Fruit fly (Drosophila melanogaster): ENCODE measurements around the gene CG7384.

The CG7384 gene

DNA sequence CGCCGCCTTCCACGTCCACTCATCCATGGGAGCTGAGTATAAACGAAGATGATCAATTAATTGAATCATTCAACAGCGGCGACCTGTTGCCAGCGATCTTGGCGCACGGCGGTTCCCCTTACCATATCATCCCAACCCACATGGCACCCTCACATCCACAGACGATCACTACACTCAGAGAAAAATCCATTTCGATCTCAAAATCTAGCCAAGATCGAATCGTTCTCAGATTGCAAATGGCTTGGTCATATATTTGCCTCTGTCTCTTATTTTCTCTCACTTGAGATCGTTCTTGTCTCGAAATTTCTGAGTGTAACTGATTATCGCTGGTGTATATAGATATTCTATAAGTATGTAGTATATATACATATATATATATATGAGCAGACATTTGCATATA, 41.9 kb downstream of the CG7384 start (continued):
- TF ChIP-seq kah (GFP tag; optimal IDR thresholded peaks at IDR 0.05) (peak; percentile 90), CG5180 (GFP tag; optimal IDR thresholded peaks at IDR 0.05) (peak; percentile 28), CG3281 (GFP tag; optimal IDR thresholded peaks at IDR 0.05) (peak; percentile 43), oc (tag; optimal IDR thresholded peaks at IDR 0.05) (peak; percentile 50), tgo (GFP tag; IDR thresholded peaks at IDR 0.05) (peak; percentile 72; the same call in 2 of the 3 replicates), CG14050 (GFP tag; IDR thresholded peaks at IDR 0.05) (peak; percentile 45; the same call in 1 of the 3 replicates), bigmax (GFP tag; optimal IDR thresholded peaks at IDR 0.05) (no peak), Hr51 (GFP tag; optimal IDR thresholded peaks at IDR 0.05) (peak; percentile 3 to 56), PHDP (tag; optimal IDR thresholded peaks at IDR 0.05) (peak; percentile 59), HLH4C (GFP tag; IDR thresholded peaks at IDR 0.05; ENCODE audit: partially characterized antibody) (no peak), zfh1 (GFP tag; IDR thresholded peaks at IDR 0.05) (peak; percentile 76), Kr (GFP tag; optimal IDR thresholded peaks at IDR 0.05) (no peak), Spps (tag; optimal IDR thresholded peaks at IDR 0.05) (no peak), salm (tag; optimal IDR thresholded peaks at IDR 0.05) (peak; percentile 11), Nf-YC (tag; optimal IDR thresholded peaks at IDR 0.05) (peak; percentile 35), bsh (GFP tag; optimal IDR thresholded peaks at IDR 0.05) (peak in 1 of 2 experiments; percentile 68), CG12071 (GFP tag; optimal IDR thresholded peaks at IDR 0.05) (peak; percentile 50), croc (GFP tag; conservative IDR thresholded peaks at IDR 0.05) (0 out of 3 replicates have a peak, but pooled peaks have one; percentile 14), amos (GFP tag; IDR thresholded peaks at IDR 0.05; ENCODE audit: partially characterized antibody) (no peak), CG11504 (tag; optimal IDR thresholded peaks at IDR 0.05) (peak; percentile 75), CG17186 (GFP tag; optimal IDR thresholded peaks at IDR 0.05) (no peak), CG33557 (GFP tag; optimal IDR thresholded peaks at IDR 0.05) (no peak), Gug (GFP tag; IDR thresholded peaks at IDR 0.05) (peak; percentile 41; the same call in 2 of the 4 replicates), nmo (GFP tag; optimal IDR thresholded peaks at IDR 0.05) (peak; percentile 52), CG17385 (GFP tag; optimal IDR thresholded peaks at IDR 0.05) (peak; percentile 48), mld (GFP tag; IDR thresholded peaks at IDR 0.05; ENCODE audit: partially characterized antibody) (no peak), Fer2 (tag; optimal IDR thresholded peaks at IDR 0.05) (peak; percentile 25), CG2712 (tag; optimal IDR thresholded peaks at IDR 0.05) (peak; percentile 70), NK7.1 (GFP tag; optimal IDR thresholded peaks at IDR 0.05) (no peak), Sox100B (GFP tag; optimal IDR thresholded peaks at IDR 0.05) (peak; percentile 23), Atf6 (GFP tag; IDR thresholded peaks at IDR 0.05) (peak; percentile 63), Ssrp (tag; optimal IDR thresholded peaks at IDR 0.05) (peak; percentile 17), chm (GFP tag; IDR thresholded peaks at IDR 0.05) (0 out of 2 replicates have a peak, but pooled peaks have one; percentile 55), CG13296 (GFP tag; optimal IDR thresholded peaks at IDR 0.05) (peak; percentile 52), Six4 (GFP tag; optimal IDR thresholded peaks at IDR 0.05) (peak; percentile 18), CG1792 (GFP tag; optimal IDR thresholded peaks at IDR 0.05) (no peak), CG30403 (GFP tag; optimal IDR thresholded peaks at IDR 0.05) (peak; percentile 59), dan (GFP tag; IDR thresholded peaks at IDR 0.05) (no peak), dati (GFP tag; IDR thresholded peaks at IDR 0.05) (peak; percentile 56; the same call in 1 of the 2 replicates), Bgb (GFP tag; IDR thresholded peaks at IDR 0.05; ENCODE audit: partially characterized antibody) (no peak), Atf-2 (GFP tag; optimal IDR thresholded peaks at IDR 0.05) (no peak), CG4328 (GFP tag; optimal IDR thresholded peaks at IDR 0.05) (peak; percentile 37), Meics (GFP tag; optimal IDR thresholded peaks at IDR 0.05) (peak; percentile 62), Antp (GFP tag; optimal IDR thresholded peaks at IDR 0.05) (peak; percentile 49), ind (GFP tag; optimal IDR thresholded peaks at IDR 0.05) (peak; percentile 65), gsb-n (tag; optimal IDR thresholded peaks at IDR 0.05) (peak; percentile 23), B-H1 (GFP tag; IDR thresholded peaks at IDR 0.05) (peak; percentile 35; the same call in 2 of the 3 replicates), CG6813 (GFP tag; optimal IDR thresholded peaks at IDR 0.05) (peak; percentile 40), jumu (GFP tag; optimal IDR thresholded peaks at IDR 0.05) (no peak)
